Worm (Caenorhabditis elegans) whole organism, late embryonic: Measurements from ENCODE around the gene frm-2.

Source experiments
- K09A11.1 ChIP-seq: sonication (generic microtip); optimal IDR thresholded peaks from 2 replicates; lab custom pipeline; 2017; ENCODE audit warnings: antibody characterized with exemption, mild to moderate bottlenecking, missing genetic modification characterization, missing compliant biosample characterization; ENCODE audit not compliant: insufficient read depth
- ama-1 ChIP-seq: fragments of 150-350 bp; optimal IDR thresholded peaks from 2 replicates; lab custom pipeline; 2014
- ceh-18 ChIP-seq: sonication (generic microtip); optimal IDR thresholded peaks from 2 replicates; lab custom pipeline; 2016; ENCODE audit warnings: missing genetic modification characterization, missing compliant biosample characterization
- che-1 ChIP-seq: sonication (generic microtip); optimal IDR thresholded peaks from 2 replicates; lab custom pipeline; 2016; ENCODE audit warnings: mild to moderate bottlenecking, missing genetic modification characterization, missing compliant biosample characterization
- hlh-15 ChIP-seq: sonication (generic microtip); optimal IDR thresholded peaks from 2 replicates; lab custom pipeline; 2016; ENCODE audit warnings: missing genetic modification characterization, missing compliant biosample characterization
- mec-3 ChIP-seq: sonication (generic microtip); optimal IDR thresholded peaks from 2 replicates; lab custom pipeline; 2016; ENCODE audit warnings: borderline replicate concordance, missing genetic modification characterization, missing compliant biosample characterization
- pag-3 ChIP-seq: sonication (generic microtip); optimal IDR thresholded peaks from 2 replicates; lab custom pipeline; 2016; ENCODE audit warnings: missing compliant biosample characterization, missing genetic modification characterization, borderline replicate concordance
- pha-4 ChIP-seq: fragments of 150-350 bp; optimal IDR thresholded peaks from 2 replicates; lab custom pipeline; 2018; ENCODE audit warnings: missing biosample characterization, missing genetic modification reagents, missing genetic modification characterization
- pqm-1 ChIP-seq: sonication (generic microtip); optimal IDR thresholded peaks from 2 replicates; lab custom pipeline; 2016; ENCODE audit warnings: missing genetic modification characterization, missing compliant biosample characterization
- pros-1 ChIP-seq: fragments of 150-350 bp; optimal IDR thresholded peaks from 2 replicates; lab custom pipeline; 2014; ENCODE audit warnings: missing biosample characterization, missing genetic modification reagents, missing genetic modification characterization
- sox-4 ChIP-seq: sonication (generic microtip); optimal IDR thresholded peaks from 2 replicates; lab custom pipeline; 2017; ENCODE audit warnings: mild to moderate bottlenecking, missing genetic modification characterization, inconsistent platforms, missing compliant biosample characterization
- unc-3 ChIP-seq, 2 experiments: fragments of 200-800 bp in 1 of 2; sonication (Bioruptor generic) in 1 of 2; sonication (generic microtip) in 1 of 2; conservative IDR thresholded peaks in 1 of 2; optimal IDR thresholded peaks in 1 of 2; 2 replicates each; pipeline versions ENCODE4 v1.3.6 to Lab custom; 2016 to 2022; ENCODE audit warnings: missing compliant biosample characterization in 2 of 2, missing genetic modification characterization in 2 of 2, missing genetic modification reagents in 1 of 2

- TF ChIP-seq pha-4 (tag; lab: Kevin White, UChicago) (no peak), pros-1 (tag; lab: Kevin White, UChicago) (no peak), unc-3 (GFP tag; conservative IDR thresholded peaks at IDR 0.05; lab: Robert Waterston, UW) (no peak), unc-3 (tag; optimal IDR thresholded peaks at IDR 0.05; lab: Kevin White, UChicago) (no peak), mec-3 (tag; lab: Kevin White, UChicago) (no peak), sox-4 (no peak), pag-3 (tag; lab: Kevin White, UChicago) (no peak), pqm-1 (no peak), hlh-15 (tag; lab: Kevin White, UChicago) (no peak), che-1 (tag; lab: Kevin White, UChicago) (no peak), ama-1 (lab: Kevin White, UChicago) (no peak), K09A11.1 (tag; lab: Kevin White, UChicago) (no peak), ceh-18 (tag; lab: Kevin White, UChicago) (no peak)
Observed at ce11 chrIII:5976021-5976420, 5.9 kb downstream of the frm-2 start.
